Comparison of ENCODE assay signal across 4 worm cellular contexts in genomic region chrII:5714807-5715206, ce11.
TF ChIP-seq lines count a peak whose summit lies in the region.

Gene tiar-1 (minus strand): TSS chrII:5714823.
Gene lelo-4 (plus strand): TSS chrII:5714924.

TF ChIP-seq in whole organism, L2 larva, 48 proteins besides CTCF, POLR2A, EP300 and RAD21 (continues in another document):
- TF ChIP-seq ztf-4 (tag; optimal IDR thresholded peaks at IDR 0.05; lab: Kevin White, UChicago) (peak; percentile 57), unc-55 (GFP tag; optimal IDR thresholded peaks at IDR 0.05; lab: Kevin White, UChicago) (peak; percentile 89), sma-3 (GFP tag; optimal IDR thresholded peaks at IDR 0.05; lab: Kevin White, UChicago) (peak; percentile 53), zag-1 (tag; optimal IDR thresholded peaks at IDR 0.05; lab: Kevin White, UChicago) (no peak), nhr-10 (tag; optimal IDR thresholded peaks at IDR 0.05; lab: Kevin White, UChicago) (no peak), crh-2 (tag; optimal IDR thresholded peaks at IDR 0.05; lab: Kevin White, UChicago) (peak; percentile 86), nhr-129 (tag; optimal IDR thresholded peaks at IDR 0.05; lab: Kevin White, UChicago) (peak; percentile 76), nhr-23 (tag; optimal IDR thresholded peaks at IDR 0.05; lab: Kevin White, UChicago) (no peak), nhr-12 (tag; optimal IDR thresholded peaks at IDR 0.05; lab: Kevin White, UChicago) (no peak), lsy-2 (tag; optimal IDR thresholded peaks at IDR 0.05; lab: Kevin White, UChicago) (peak; percentile 7 to 84), egl-27 (tag; optimal IDR thresholded peaks at IDR 0.05; lab: Kevin White, UChicago) (no peak), gmeb-1 (tag; optimal IDR thresholded peaks at IDR 0.05; lab: Kevin White, UChicago) (peak; percentile 84), nhr-21 (tag; optimal IDR thresholded peaks at IDR 0.05; lab: Kevin White, UChicago) (peak; percentile 8), ceh-16 (tag; optimal IDR thresholded peaks at IDR 0.05; lab: Kevin White, UChicago) (no peak), lin-13 (GFP tag; optimal IDR thresholded peaks at IDR 0.05; lab: Kevin White, UChicago) (peak; percentile 52), dmd-4 (tag; optimal IDR thresholded peaks at IDR 0.05; lab: Kevin White, UChicago) (no peak), nhr-11 (tag; optimal IDR thresholded peaks at IDR 0.05; lab: Kevin White, UChicago) (no peak), mdl-1 (tag; optimal IDR thresholded peaks at IDR 0.05; lab: Kevin White, UChicago) (no peak), sem-4 (tag; optimal IDR thresholded peaks at IDR 0.05; lab: Kevin White, UChicago) (peak; percentile 69), nhr-25 (tag; optimal IDR thresholded peaks at IDR 0.05; lab: Kevin White, UChicago) (peak; percentile 63), C34F6.9 (tag; optimal IDR thresholded peaks at IDR 0.05; lab: Kevin White, UChicago) (peak; percentile 84), sma-9 (GFP tag; optimal IDR thresholded peaks at IDR 0.05; lab: Kevin White, UChicago) (peak; percentile 52), sma-9 (tag; optimal IDR thresholded peaks at IDR 0.05; lab: Kevin White, UChicago) (no peak), elt-3 (tag; optimal IDR thresholded peaks at IDR 0.05; lab: Kevin White, UChicago) (no peak)

TF ChIP-seq in whole organism, L4 larva, 104 proteins besides CTCF, POLR2A, EP300 and RAD21 (continues in another document):
- 0 out of 2 replicates have a peak, but pooled peaks have one; percentile 14 for TF ChIP-seq php-3 (GFP tag; IDR thresholded peaks at IDR 0.05; lab: Robert Waterston, UW)
- TF ChIP-seq ama-1 (optimal IDR thresholded peaks at IDR 0.05; lab: Kevin White, UChicago): peak; percentile 47
- TF ChIP-seq aha-1 (tag; lab: Kevin White, UChicago): no peak
- TF ChIP-seq set-16 (GFP tag; IDR thresholded peaks at IDR 0.05; lab: Robert Waterston, UW): no peak
- peak in 1 of 2 experiments; percentile 83 for TF ChIP-seq lsy-2 (tag; optimal IDR thresholded peaks at IDR 0.05; lab: Kevin White, UChicago)
- TF ChIP-seq fos-1 (tag; optimal IDR thresholded peaks at IDR 0.05; lab: Kevin White, UChicago): no peak
- TF ChIP-seq nhr-76 (tag; optimal IDR thresholded peaks at IDR 0.05; lab: Kevin White, UChicago): no peak
- no peak for TF ChIP-seq ceh-32 (tag; optimal IDR thresholded peaks at IDR 0.05; lab: Kevin White, UChicago; ENCODE audit: poor library complexity)
- TF ChIP-seq mdl-1 (tag; optimal IDR thresholded peaks at IDR 0.05; lab: Kevin White, UChicago): no peak
- TF ChIP-seq F44E2.7 (GFP tag; IDR thresholded peaks at IDR 0.05; lab: Robert Waterston, UW): no peak
- no peak for TF ChIP-seq ceh-82 (tag; optimal IDR thresholded peaks at IDR 0.05; lab: Kevin White, UChicago)
- TF ChIP-seq daf-19 (GFP tag; conservative IDR thresholded peaks at IDR 0.05; lab: Robert Waterston, UW): no peak
- no peak for TF ChIP-seq spr-1 (tag; optimal IDR thresholded peaks at IDR 0.05; lab: Kevin White, UChicago)
- TF ChIP-seq arid-1 (GFP tag; conservative IDR thresholded peaks at IDR 0.05; lab: Robert Waterston, UW): 0 out of 2 replicates have a peak, but pooled peaks have one; percentile 27
- TF ChIP-seq ceh-28 (tag; optimal IDR thresholded peaks at IDR 0.05; lab: Kevin White, UChicago): no peak
- TF ChIP-seq nhr-77 (tag; optimal IDR thresholded peaks at IDR 0.05; lab: Kevin White, UChicago): no peak
- no peak for TF ChIP-seq mxl-2 (GFP tag; conservative IDR thresholded peaks at IDR 0.05; lab: Robert Waterston, UW)
- TF ChIP-seq nhr-28 (tag; optimal IDR thresholded peaks at IDR 0.05; lab: Kevin White, UChicago): peak; percentile 34
- no peak for TF ChIP-seq aly-2 (tag; optimal IDR thresholded peaks at IDR 0.05; lab: Kevin White, UChicago)
- TF ChIP-seq rbr-2 (tag; optimal IDR thresholded peaks at IDR 0.05; lab: Kevin White, UChicago): peak; percentile 35
- peak in 1 of 2 experiments; percentile 45 for TF ChIP-seq hif-1 (tag; optimal IDR thresholded peaks at IDR 0.05; lab: Kevin White, UChicago)
- TF ChIP-seq dmd-6 (GFP tag; IDR thresholded peaks at IDR 0.05; lab: Robert Waterston, UW): no peak
- peak; percentile 51 for TF ChIP-seq hlh-30 (tag; optimal IDR thresholded peaks at IDR 0.05; lab: Kevin White, UChicago; ENCODE audit: insufficient read depth)
- TF ChIP-seq ceh-62 (tag; optimal IDR thresholded peaks at IDR 0.05; lab: Kevin White, UChicago): no peak

TF ChIP-seq in whole organism, late embryonic, 69 proteins besides CTCF, POLR2A, EP300 and RAD21:
- TF ChIP-seq tbx-7 (tag; optimal IDR thresholded peaks at IDR 0.05; lab: Kevin White, UChicago): no peak
- TF ChIP-seq ceh-2 (tag; optimal IDR thresholded peaks at IDR 0.05; lab: Kevin White, UChicago): peak; percentile 2
- peak; percentile 52 for TF ChIP-seq elt-2 (tag; optimal IDR thresholded peaks at IDR 0.05; lab: Kevin White, UChicago)
- TF ChIP-seq madf-2 (tag; optimal IDR thresholded peaks at IDR 0.05; lab: Kevin White, UChicago): no peak
- no peak for TF ChIP-seq pat-9 (tag; optimal IDR thresholded peaks at IDR 0.05; lab: Kevin White, UChicago)
- TF ChIP-seq rnt-1 (tag; optimal IDR thresholded peaks at IDR 0.05; lab: Kevin White, UChicago): no peak
- peak; percentile 5 for TF ChIP-seq unc-55 (GFP tag; optimal IDR thresholded peaks at IDR 0.05; lab: Kevin White, UChicago)
- TF ChIP-seq ceh-34 (tag; optimal IDR thresholded peaks at IDR 0.05; lab: Kevin White, UChicago): peak; percentile 50
- peak; percentile 59 for TF ChIP-seq ceh-31 (tag; optimal IDR thresholded peaks at IDR 0.05; lab: Kevin White, UChicago)
- TF ChIP-seq nfya-1 (tag; optimal IDR thresholded peaks at IDR 0.05; lab: Kevin White, UChicago): peak; percentile 50
- TF ChIP-seq ahr-1 (tag; optimal IDR thresholded peaks at IDR 0.05; lab: Kevin White, UChicago): no peak
- TF ChIP-seq hlh-30 (tag; optimal IDR thresholded peaks at IDR 0.05; lab: Kevin White, UChicago; ENCODE audit: insufficient read depth): no peak

TF ChIP-seq in whole organism, mixed stage, embryonic, 35 proteins besides CTCF, POLR2A, EP300 and RAD21:
- TF ChIP-seq nhr-237 (tag; optimal IDR thresholded peaks at IDR 0.05; lab: Kevin White, UChicago) (peak; percentile 49), snpc-4 (tag; optimal IDR thresholded peaks at IDR 0.05; lab: Kevin White, UChicago) (no peak), hlh-1 (tag; optimal IDR thresholded peaks at IDR 0.05; lab: Kevin White, UChicago) (peak; percentile 46), unc-62 (GFP tag; optimal IDR thresholded peaks at IDR 0.05; lab: Kevin White, UChicago) (no peak), cnd-1 (tag; optimal IDR thresholded peaks at IDR 0.05; lab: Kevin White, UChicago) (no peak), zip-8 (tag; optimal IDR thresholded peaks at IDR 0.05; lab: Kevin White, UChicago) (no peak), ceh-39 (tag; optimal IDR thresholded peaks at IDR 0.05; lab: Kevin White, UChicago) (peak; percentile 47), nhr-28 (tag; optimal IDR thresholded peaks at IDR 0.05; lab: Kevin White, UChicago) (no peak), elt-3 (tag; optimal IDR thresholded peaks at IDR 0.05; lab: Kevin White, UChicago) (no peak), mls-2 (tag; optimal IDR thresholded peaks at IDR 0.05; lab: Kevin White, UChicago) (peak; percentile 57), ztf-11 (tag; optimal IDR thresholded peaks at IDR 0.05; lab: Kevin White, UChicago) (no peak), M03D4.4 (tag; optimal IDR thresholded peaks at IDR 0.05; lab: Kevin White, UChicago) (peak; percentile 7), lin-32 (GFP tag; optimal IDR thresholded peaks at IDR 0.05; lab: Kevin White, UChicago) (no peak), bed-3 (GFP tag; optimal IDR thresholded peaks at IDR 0.05; lab: Kevin White, UChicago) (no peak), lsy-2 (tag; optimal IDR thresholded peaks at IDR 0.05; lab: Kevin White, UChicago) (peak; percentile 74), drap-1 (GFP tag; optimal IDR thresholded peaks at IDR 0.05; lab: Kevin White, UChicago) (no peak), flh-1 (GFP tag; optimal IDR thresholded peaks at IDR 0.05; lab: Kevin White, UChicago) (no peak), blmp-1 (tag; optimal IDR thresholded peaks at IDR 0.05; lab: Kevin White, UChicago) (no peak), unc-39 (tag; optimal IDR thresholded peaks at IDR 0.05; lab: Kevin White, UChicago) (no peak), tbx-8 (GFP tag; optimal IDR thresholded peaks at IDR 0.05; lab: Kevin White, UChicago) (no peak), ceh-43 (GFP tag; optimal IDR thresholded peaks at IDR 0.05; lab: Kevin White, UChicago) (no peak), nhr-2 (tag; optimal IDR thresholded peaks at IDR 0.05; lab: Kevin White, UChicago) (no peak), sem-2 (GFP tag; optimal IDR thresholded peaks at IDR 0.05; lab: Kevin White, UChicago) (no peak), ces-1 (GFP tag; optimal IDR thresholded peaks at IDR 0.05; lab: Kevin White, UChicago) (no peak), nhr-76 (tag; optimal IDR thresholded peaks at IDR 0.05; lab: Kevin White, UChicago) (no peak), mep-1 (tag; optimal IDR thresholded peaks at IDR 0.05; lab: Kevin White, UChicago) (peak; percentile 77), ceh-83 (GFP tag; optimal IDR thresholded peaks at IDR 0.05; lab: Kevin White, UChicago) (no peak), lin-13 (tag; optimal IDR thresholded peaks at IDR 0.05; lab: Kevin White, UChicago) (peak; percentile 53), nhr-12 (tag; optimal IDR thresholded peaks at IDR 0.05; lab: Kevin White, UChicago) (no peak), elt-1 (tag; optimal IDR thresholded peaks at IDR 0.05; lab: Kevin White, UChicago; ENCODE audit: borderline replicate concordance, insufficient read depth) (no peak), mab-5 (tag; optimal IDR thresholded peaks at IDR 0.05; lab: Kevin White, UChicago) (no peak), pha-4 (tag; optimal IDR thresholded peaks at IDR 0.05; lab: Kevin White, UChicago) (peak; percentile 45), sptf-1 (tag; optimal IDR thresholded peaks at IDR 0.05; lab: Kevin White, UChicago) (peak; percentile 35), unc-120 (tag; optimal IDR thresholded peaks at IDR 0.05; lab: Kevin White, UChicago; ENCODE audit: poor library complexity, severe bottlenecking) (no peak), ham-2 (GFP tag; optimal IDR thresholded peaks at IDR 0.05; lab: Kevin White, UChicago) (no peak)
